Fruit fly (Drosophila melanogaster) whole organism, wandering third instar larva: Measurements from ENCODE around the gene wrd.

Source experiments
- Abd-B ChIP-seq: fragments of >200 bp; optimal IDR thresholded peaks from 2 replicates; lab custom pipeline; 2017; ENCODE audit warnings: missing biosample characterization, missing genetic modification characterization
- CG32264 ChIP-seq: fragments of 200-800 bp; sonication (Bioruptor generic); optimal IDR thresholded peaks from 2 replicates; lab custom pipeline; 2016; ENCODE audit warnings: missing biosample characterization, missing genetic modification characterization
- CG9705 ChIP-seq: fragments of 200-800 bp; sonication (Bioruptor generic); optimal IDR thresholded peaks from 2 replicates; lab custom pipeline; 2018; ENCODE audit warnings: missing biosample characterization, mild to moderate bottlenecking, missing genetic modification characterization
- CrebA ChIP-seq: fragments of 200-800 bp; sonication (Bioruptor generic); optimal IDR thresholded peaks from 2 replicates; lab custom pipeline; 2016; ENCODE audit warnings: missing biosample characterization, mild to moderate bottlenecking, missing genetic modification characterization, borderline replicate concordance
- Dfd ChIP-seq: fragments of >200 bp; optimal IDR thresholded peaks from 2 replicates; lab custom pipeline; 2017; ENCODE audit warnings: missing biosample characterization, missing genetic modification characterization
- Dif ChIP-seq: fragments of 200-275, 200-300 bp; sonication (Bioruptor generic); optimal IDR thresholded peaks from 2 replicates; lab custom pipeline; 2018; ENCODE audit warnings: missing biosample characterization, missing genetic modification characterization; ENCODE audit not compliant: partially characterized antibody
- GATAd ChIP-seq: sonication (Bioruptor generic); optimal IDR thresholded peaks from 2 replicates; lab custom pipeline; 2016; ENCODE audit warnings: missing biosample characterization, missing genetic modification characterization
- HLH106 ChIP-seq: fragments of 200-800 bp; optimal IDR thresholded peaks from 3 replicates; lab custom pipeline; 2019; ENCODE audit warnings: missing biosample characterization, mild to moderate bottlenecking, missing genetic modification characterization, moderate library complexity
- Hnf4 ChIP-seq: fragments of 200-800 bp; sonication (Bioruptor generic); optimal IDR thresholded peaks from 2 replicates; lab custom pipeline; 2016; ENCODE audit warnings: missing biosample characterization, mild to moderate bottlenecking, missing genetic modification characterization
- Hr78 ChIP-seq: fragments of >200 bp; optimal IDR thresholded peaks from 2 replicates; lab custom pipeline; 2017; ENCODE audit warnings: missing biosample characterization, missing genetic modification characterization
- Hr83 ChIP-seq: fragments of 200-300 bp; sonication (Bioruptor generic); optimal IDR thresholded peaks from 2 replicates; lab custom pipeline; 2016; ENCODE audit warnings: missing biosample characterization, mild to moderate bottlenecking, missing genetic modification characterization, moderate library complexity; ENCODE audit not compliant: poor library complexity, severe bottlenecking
- Jra ChIP-seq: sonication (Bioruptor generic); optimal IDR thresholded peaks from 2 replicates; lab custom pipeline; 2016; ENCODE audit warnings: missing biosample characterization, missing genetic modification characterization
- Mio ChIP-seq: sonication (Bioruptor generic); optimal IDR thresholded peaks from 2 replicates; lab custom pipeline; 2016; ENCODE audit warnings: missing biosample characterization, missing genetic modification characterization
- Myc ChIP-seq: fragments of >200 bp; optimal IDR thresholded peaks from 2 replicates; lab custom pipeline; 2017
- N ChIP-seq: fragments of >200 bp; optimal IDR thresholded peaks from 2 replicates; lab custom pipeline; 2018; ENCODE audit warnings: missing biosample characterization, missing external identifiers, missing genetic modification characterization
- OdsH ChIP-seq: fragments of 200-800 bp; sonication (Bioruptor generic); optimal IDR thresholded peaks from 2 replicates; lab custom pipeline; 2016; ENCODE audit warnings: missing biosample characterization, mild to moderate bottlenecking, missing genetic modification characterization
- Rel ChIP-seq, 2 experiments: fragments of 200-800 bp; sonication (Bioruptor generic) in 1 of 2; optimal IDR thresholded peaks; 2 replicates in 1 of 2; 3 replicates in 1 of 2; lab custom pipeline; 2016 to 2019; ENCODE audit warnings: mild to moderate bottlenecking in 2 of 2, missing biosample characterization in 2 of 2, missing genetic modification characterization in 2 of 2, moderate library complexity in 1 of 2
- Sp1 ChIP-seq: fragments of 200-800 bp; sonication (Bioruptor generic); optimal IDR thresholded peaks from 3 replicates; lab custom pipeline; 2019; ENCODE audit warnings: missing biosample characterization, mild to moderate bottlenecking, missing genetic modification characterization, moderate library complexity
- brk ChIP-seq: fragments of 200-800 bp; sonication (Bioruptor generic); optimal IDR thresholded peaks from 2 replicates; lab custom pipeline; 2016; ENCODE audit warnings: missing biosample characterization, mild to moderate bottlenecking, missing genetic modification characterization
- dl ChIP-seq, 2 experiments: fragments of 175-275, 200-275 bp in 1 of 2; fragments of 200-275 bp in 1 of 2; sonication (Bioruptor generic); optimal IDR thresholded peaks; lab custom pipeline; 2018; ENCODE audit warnings: mild to moderate bottlenecking in 2 of 2, missing biosample characterization in 2 of 2, missing genetic modification characterization in 2 of 2, moderate library complexity in 2 of 2; ENCODE audit not compliant: partially characterized antibody in 2 of 2, insufficient read depth in 1 of 2
- dmrt93B ChIP-seq: fragments of 200-800 bp; sonication (Bioruptor generic); optimal IDR thresholded peaks from 2 replicates; lab custom pipeline; 2018; ENCODE audit warnings: missing biosample characterization, mild to moderate bottlenecking, missing genetic modification characterization
- dsf ChIP-seq: sonication (Bioruptor generic); optimal IDR thresholded peaks from 2 replicates; lab custom pipeline; 2016; ENCODE audit warnings: missing biosample characterization, missing genetic modification characterization, borderline replicate concordance
- ey ChIP-seq: fragments of 200-800 bp; sonication (Bioruptor generic); optimal IDR thresholded peaks from 2 replicates; lab custom pipeline; 2016; ENCODE audit warnings: missing biosample characterization, missing genetic modification characterization
- foxo ChIP-seq, 2 experiments: fragments of 200-800 bp; sonication (Bioruptor generic); optimal IDR thresholded peaks; 2 replicates in 1 of 2; 3 replicates in 1 of 2; lab custom pipeline; 2016 to 2017; ENCODE audit warnings: missing biosample characterization in 2 of 2, missing genetic modification characterization in 2 of 2
- fru ChIP-seq: fragments of 200-800 bp; sonication (Bioruptor generic); optimal IDR thresholded peaks from 3 replicates; lab custom pipeline; 2016; ENCODE audit warnings: missing biosample characterization, mild to moderate bottlenecking, missing genetic modification characterization
- h ChIP-seq: fragments of 200-800 bp; sonication (Bioruptor generic); optimal IDR thresholded peaks from 3 replicates; lab custom pipeline; 2016; ENCODE audit warnings: missing biosample characterization, mild to moderate bottlenecking, missing genetic modification characterization
- jim ChIP-seq: fragments of 175-275, 200-325 bp; sonication (Bioruptor generic); optimal IDR thresholded peaks from 2 replicates; lab custom pipeline; 2016; ENCODE audit warnings: missing biosample characterization, mild to moderate bottlenecking, missing genetic modification characterization
- lola ChIP-seq: fragments of >200 bp; optimal IDR thresholded peaks from 2 replicates; lab custom pipeline; 2017; ENCODE audit warnings: missing biosample characterization, missing genetic modification characterization
- pan ChIP-seq: fragments of >200 bp; optimal IDR thresholded peaks from 2 replicates; lab custom pipeline; 2017
- psq ChIP-seq: fragments of 200-800 bp; sonication (Bioruptor generic); optimal IDR thresholded peaks from 3 replicates; lab custom pipeline; 2017; ENCODE audit warnings: missing biosample characterization, mild to moderate bottlenecking, missing genetic modification characterization, moderate library complexity
- rgr ChIP-seq: fragments of 200-800 bp; sonication (Bioruptor generic); optimal IDR thresholded peaks from 3 replicates; lab custom pipeline; 2016; ENCODE audit warnings: missing biosample characterization, mild to moderate bottlenecking, missing genetic modification characterization
- sage ChIP-seq: fragments of 200-800 bp; sonication (Bioruptor generic); optimal IDR thresholded peaks from 2 replicates; lab custom pipeline; 2016; ENCODE audit warnings: missing biosample characterization, mild to moderate bottlenecking, missing genetic modification characterization
- sv ChIP-seq: fragments of 200-800 bp; sonication (Bioruptor generic); optimal IDR thresholded peaks from 3 replicates; lab custom pipeline; 2016; ENCODE audit warnings: missing biosample characterization, missing genetic modification characterization
- tai ChIP-seq: sonication (Bioruptor generic); optimal IDR thresholded peaks from 2 replicates; lab custom pipeline; 2016; ENCODE audit warnings: missing biosample characterization, missing genetic modification characterization
- usp ChIP-seq: fragments of >200 bp; optimal IDR thresholded peaks from 2 replicates; lab custom pipeline; 2017; ENCODE audit warnings: missing biosample characterization, missing genetic modification characterization
- woc ChIP-seq: sonication (Bioruptor generic); optimal IDR thresholded peaks from 2 replicates; lab custom pipeline; 2016; ENCODE audit warnings: missing biosample characterization, mild to moderate bottlenecking, missing genetic modification characterization

Gene wrd

dm6 chr3R:18191867-18192266, 24.3 kb downstream of the wrd start, which contains the start of gene CG14313:
TSS of gene CG14313 (minus strand) at chr3R:18191967.
- TF ChIP-seq ey (GFP tag; lab: Kevin White, UChicago) (no peak), HLH106 (no peak), GATAd (GFP tag; lab: Kevin White, UChicago) (no peak), lola (GFP tag; lab: Kevin White, UChicago) (no peak), woc (no peak), psq (no peak), h (GFP tag; lab: Kevin White, UChicago) (no peak), CG9705 (GFP tag; lab: Kevin White, UChicago) (no peak), Jra (GFP tag; lab: Kevin White, UChicago) (no peak), rgr (GFP tag; lab: Kevin White, UChicago) (no peak), sv (GFP tag; lab: Kevin White, UChicago) (no peak), Hnf4 (no peak), tai (GFP tag; lab: Kevin White, UChicago) (no peak), CrebA (no peak), dmrt93B (GFP tag; lab: Kevin White, UChicago) (no peak), dsf (GFP tag; lab: Kevin White, UChicago) (no peak), usp (GFP tag; lab: Kevin White, UChicago) (no peak), Dfd (GFP tag; lab: Kevin White, UChicago) (no peak), Sp1 (no peak), CG32264 (GFP tag; lab: Kevin White, UChicago) (no peak)

dm6 chr3R:18195295-18195694, 27.7 kb downstream of the wrd start:
- TF ChIP-seq Dfd (GFP tag; lab: Kevin White, UChicago) = peak; percentile 97
- no peak for TF ChIP-seq OdsH (GFP tag; lab: Kevin White, UChicago)
- TF ChIP-seq, all 38 proteins: peak for 1

- TF ChIP-seq fru (no peak), rgr (GFP tag; lab: Kevin White, UChicago) (no peak), Hr83 (GFP tag; lab: Kevin White, UChicago) (no peak), lola (GFP tag; lab: Kevin White, UChicago) (no peak), brk (GFP tag; lab: Kevin White, UChicago) (no peak), dl (GFP tag; optimal IDR thresholded peaks at IDR 0.05; lab: Kevin White, UChicago; ENCODE audit: insufficient read depth in 1 of 2, partially characterized antibody in 2 of 2) (no peak), HLH106 (no peak), tai (GFP tag; lab: Kevin White, UChicago) (no peak), CrebA (no peak), ey (GFP tag; lab: Kevin White, UChicago) (no peak), Abd-B (GFP tag; lab: Kevin White, UChicago) (no peak), Dif (GFP tag; lab: Kevin White, UChicago) (no peak), OdsH (GFP tag; lab: Kevin White, UChicago) (no peak), dsf (GFP tag; lab: Kevin White, UChicago) (no peak), sv (GFP tag; lab: Kevin White, UChicago) (no peak), Myc (lab: Kevin White, UChicago) (no peak), h (GFP tag; lab: Kevin White, UChicago) (no peak), Hnf4 (no peak), jim (GFP tag; lab: Kevin White, UChicago) (no peak)
Observed at dm6 chr3R:18196622-18196990, 29.0 kb downstream of the wrd start.

- no peak for TF ChIP-seq CrebA
- TF ChIP-seq usp (GFP tag; lab: Kevin White, UChicago) = no peak
- TF ChIP-seq sage (GFP tag; lab: Kevin White, UChicago) = peak; percentile 80
- peak; percentile 89 for TF ChIP-seq Rel (GFP tag; optimal IDR thresholded peaks at IDR 0.05; lab: Kevin White, UChicago)
- peak; percentile 58 for TF ChIP-seq Rel (tag; optimal IDR thresholded peaks at IDR 0.05; lab: Kevin White, UChicago)
- no peak for TF ChIP-seq Myc (lab: Kevin White, UChicago)
- peak; percentile 8 for TF ChIP-seq Hnf4
- peak; percentile 77 for TF ChIP-seq jim (GFP tag; lab: Kevin White, UChicago)
- peak; percentile 33 for TF ChIP-seq rgr (GFP tag; lab: Kevin White, UChicago)
- no peak for TF ChIP-seq Dfd (GFP tag; lab: Kevin White, UChicago)
- no peak for TF ChIP-seq dsf (GFP tag; lab: Kevin White, UChicago)
- TF ChIP-seq Jra (GFP tag; lab: Kevin White, UChicago) = peak; percentile 9
- TF ChIP-seq Mio = no peak
- TF ChIP-seq psq = peak; percentile 94
- peak; percentile 48 for TF ChIP-seq sv (GFP tag; lab: Kevin White, UChicago)
- TF ChIP-seq foxo (GFP tag; optimal IDR thresholded peaks at IDR 0.05; lab: Kevin White, UChicago) = peak; percentile 65 to 89
- TF ChIP-seq CG32264 (GFP tag; lab: Kevin White, UChicago) = peak; percentile 18
- TF ChIP-seq woc = peak; percentile 66
- peak; percentile 27 for TF ChIP-seq ey (GFP tag; lab: Kevin White, UChicago)
- no peak for TF ChIP-seq tai (GFP tag; lab: Kevin White, UChicago)
- TF ChIP-seq GATAd (GFP tag; lab: Kevin White, UChicago) = no peak
- TF ChIP-seq lola (GFP tag; lab: Kevin White, UChicago) = no peak
- TF ChIP-seq HLH106 = peak; percentile 53
- TF ChIP-seq OdsH (GFP tag; lab: Kevin White, UChicago) = peak; percentile 8
- no peak for TF ChIP-seq CG9705 (GFP tag; lab: Kevin White, UChicago)
- peak; percentile 58 for TF ChIP-seq Hr78 (GFP tag; lab: Kevin White, UChicago)
- peak; percentile 97 for TF ChIP-seq Dif (GFP tag; lab: Kevin White, UChicago)
- no peak for TF ChIP-seq pan (lab: Kevin White, UChicago)
- TF ChIP-seq brk (GFP tag; lab: Kevin White, UChicago) = no peak
- TF ChIP-seq N (GFP tag; lab: Kevin White, UChicago) = peak; percentile 94
- TF ChIP-seq Sp1 = peak; percentile 60
- no peak for TF ChIP-seq Abd-B (GFP tag; lab: Kevin White, UChicago)
- peak; percentile 94 to 95 for TF ChIP-seq dl (GFP tag; optimal IDR thresholded peaks at IDR 0.05; lab: Kevin White, UChicago; ENCODE audit: insufficient read depth in 1 of 2, partially characterized antibody in 2 of 2)
Observed at dm6 chr3R:18196991-18197801, 29.6 kb downstream of the wrd start.
